Worm (Caenorhabditis elegans) whole organism, young adult: ENCODE results near the gene F45E12.5.

Source experiments
- B0019.2 ChIP-seq: fragments of 200-800 bp; sonication (Bioruptor generic); conservative IDR thresholded peaks from 2 replicates; pipeline ENCODE4 v1.3.6; 2022; ENCODE audit warnings: missing genetic modification reagents, missing genetic modification characterization, missing compliant biosample characterization
- B0035.1 ChIP-seq: sonication (generic microtip); optimal IDR thresholded peaks from 2 replicates; lab custom pipeline; 2016; ENCODE audit warnings: missing genetic modification characterization, mild to moderate bottlenecking, missing compliant biosample characterization, missing genotype, missing genetic modification reagents
- B0336.3 ChIP-seq: fragments of 200-800 bp; sonication (Bioruptor generic); IDR thresholded peaks from 2 replicates; pipeline ENCODE4 v1.3.6; 2022; ENCODE audit warnings: missing genetic modification characterization, missing compliant biosample characterization
- C17E4.6 ChIP-seq: fragments of 200-800 bp; sonication (Bioruptor generic); IDR thresholded peaks from 2 replicates; pipeline ENCODE4 v1.3.6; 2022; ENCODE audit warnings: missing genetic modification reagents, missing genetic modification characterization, missing compliant biosample characterization
- F22D6.2 ChIP-seq: sonication (generic microtip); optimal IDR thresholded peaks from 2 replicates; lab custom pipeline; 2016; ENCODE audit warnings: mild to moderate bottlenecking, missing genetic modification characterization, missing compliant biosample characterization
- F37B4.10 ChIP-seq: fragments of 200-800 bp; sonication (Bioruptor generic); IDR thresholded peaks from 2 replicates; pipeline ENCODE4 v1.3.6; 2022; ENCODE audit warnings: missing genetic modification characterization, missing compliant biosample characterization
- F39B2.1 ChIP-seq: fragments of 200-800 bp; sonication (Bioruptor generic); IDR thresholded peaks from 2 replicates; pipeline ENCODE4 v1.3.6; 2022; ENCODE audit warnings: missing genetic modification reagents, missing genetic modification characterization, missing compliant biosample characterization
- F55B11.4 ChIP-seq: sonication (generic microtip); optimal IDR thresholded peaks from 2 replicates; lab custom pipeline; 2016; ENCODE audit warnings: missing compliant biosample characterization, missing genetic modification characterization, borderline replicate concordance; ENCODE audit not compliant: insufficient read depth
- K12H6.12 ChIP-seq: fragments of 200-800 bp; sonication (Bioruptor generic); optimal IDR thresholded peaks from 2 replicates; lab custom pipeline; 2018; ENCODE audit warnings: mild to moderate bottlenecking, missing genetic modification characterization, missing compliant biosample characterization
- T26A5.8 ChIP-seq: sonication (generic microtip); optimal IDR thresholded peaks from 2 replicates; lab custom pipeline; 2016; ENCODE audit warnings: missing genetic modification characterization, missing compliant biosample characterization
- Y56A3A.18 ChIP-seq: fragments of 200-800 bp; sonication (Bioruptor generic); IDR thresholded peaks from 2 replicates; pipeline ENCODE4 v1.3.6; 2022; ENCODE audit warnings: missing genetic modification reagents, missing genetic modification characterization, missing compliant biosample characterization
- attf-5 ChIP-seq: fragments of 200-800 bp; sonication (Bioruptor generic); optimal IDR thresholded peaks from 2 replicates; lab custom pipeline; 2018; ENCODE audit warnings: mild to moderate bottlenecking, missing genetic modification characterization, missing compliant biosample characterization
- attf-6 ChIP-seq: fragments of 200-800 bp; sonication (Bioruptor generic); IDR thresholded peaks from 2 replicates; pipeline ENCODE4 v1.3.6; 2022; ENCODE audit warnings: missing genetic modification reagents, missing genetic modification characterization, missing compliant biosample characterization
- bed-1 ChIP-seq: fragments of 200-800 bp; sonication (Bioruptor generic); IDR thresholded peaks from 2 replicates; pipeline ENCODE4 v1.3.6; 2022; ENCODE audit warnings: missing genetic modification reagents, missing genetic modification characterization, missing compliant biosample characterization
- cebp-1 ChIP-seq, 2 experiments: fragments of 200-800 bp in 1 of 2; sonication (Bioruptor generic) in 1 of 2; sonication (generic microtip) in 1 of 2; IDR thresholded peaks in 1 of 2; optimal IDR thresholded peaks in 1 of 2; 2 replicates each; pipeline versions ENCODE4 v1.3.6 to Lab custom; 2017 to 2022; ENCODE audit warnings: missing compliant biosample characterization in 2 of 2, missing genetic modification characterization in 2 of 2, mild to moderate bottlenecking in 1 of 2, missing genetic modification reagents in 1 of 2, moderate library complexity in 1 of 2
- ceh-100 ChIP-seq: fragments of 200-800 bp; sonication (Bioruptor generic); IDR thresholded peaks from 2 replicates; pipeline ENCODE4 v1.3.6; 2022; ENCODE audit warnings: missing genetic modification reagents, missing genetic modification characterization, missing compliant biosample characterization
- ceh-27 ChIP-seq: fragments of 200-800 bp; sonication (Bioruptor generic); optimal IDR thresholded peaks from 2 replicates; lab custom pipeline; 2018; ENCODE audit warnings: mild to moderate bottlenecking, missing genetic modification characterization, moderate library complexity, missing compliant biosample characterization
- ceh-91 ChIP-seq: fragments of 200-800 bp; sonication (Bioruptor generic); IDR thresholded peaks from 2 replicates; pipeline ENCODE4 v1.3.6; 2022; ENCODE audit warnings: missing genetic modification reagents, missing genetic modification characterization, missing compliant biosample characterization
- efl-1 ChIP-seq: fragments of 150-350 bp; optimal IDR thresholded peaks from 2 replicates; lab custom pipeline; 2014; ENCODE audit warnings: missing biosample characterization, missing genetic modification reagents, missing genetic modification characterization
- ekl-4 ChIP-seq: fragments of 200-800 bp; sonication (Bioruptor generic); IDR thresholded peaks from 2 replicates; pipeline ENCODE4 v1.3.6; 2022; ENCODE audit warnings: missing genetic modification reagents, missing genetic modification characterization, missing compliant biosample characterization
- ets-4 ChIP-seq: fragments of 200-800 bp; sonication (Bioruptor generic); optimal IDR thresholded peaks from 2 replicates; lab custom pipeline; 2018; ENCODE audit warnings: mild to moderate bottlenecking, missing genetic modification characterization, missing compliant biosample characterization
- him-1 ChIP-seq: sonication (generic microtip); optimal IDR thresholded peaks from 2 replicates; lab custom pipeline; 2016; ENCODE audit warnings: missing genotype, missing genetic modification reagents, missing genetic modification characterization, missing compliant biosample characterization
- hlh-26 ChIP-seq: fragments of 200-800 bp; sonication (Bioruptor generic); conservative IDR thresholded peaks from 2 replicates; pipeline ENCODE4 v1.3.6; 2022; ENCODE audit warnings: missing genetic modification reagents, missing genetic modification characterization, missing compliant biosample characterization
- lag-1 ChIP-seq: fragments of 200-800 bp; sonication (Bioruptor generic); IDR thresholded peaks from 2 replicates; pipeline ENCODE4 v1.3.6; 2022; ENCODE audit warnings: missing genetic modification reagents, missing genetic modification characterization, missing compliant biosample characterization
- lin-26 ChIP-seq: fragments of 200-800 bp; sonication (Bioruptor generic); IDR thresholded peaks from 2 replicates; pipeline ENCODE4 v1.3.6; 2022; ENCODE audit warnings: missing genetic modification reagents, missing genetic modification characterization, missing compliant biosample characterization
- lin-40 ChIP-seq: sonication (generic microtip); optimal IDR thresholded peaks from 2 replicates; lab custom pipeline; 2016; ENCODE audit warnings: missing genetic modification characterization, mild to moderate bottlenecking, missing compliant biosample characterization, missing genotype, missing genetic modification reagents
- lir-1 ChIP-seq: fragments of 200-800 bp; sonication (Bioruptor generic); conservative IDR thresholded peaks from 2 replicates; pipeline ENCODE4 v1.3.6; 2022; ENCODE audit warnings: missing genetic modification reagents, missing genetic modification characterization, missing compliant biosample characterization
- lsl-1 ChIP-seq: fragments of 200-800 bp; sonication (Bioruptor generic); optimal IDR thresholded peaks from 2 replicates; lab custom pipeline; 2018; ENCODE audit warnings: mild to moderate bottlenecking, missing genetic modification characterization, moderate library complexity, missing compliant biosample characterization
- madf-6 ChIP-seq: fragments of 200-800 bp; sonication (Bioruptor generic); IDR thresholded peaks from 2 replicates; pipeline ENCODE4 v1.3.6; 2022; ENCODE audit warnings: missing genetic modification reagents, missing genetic modification characterization, missing compliant biosample characterization
- madf-8 ChIP-seq: fragments of 200-800 bp; sonication (Bioruptor generic); conservative IDR thresholded peaks from 2 replicates; pipeline ENCODE4 v1.3.6; 2022; ENCODE audit warnings: missing genetic modification reagents, missing genetic modification characterization, missing compliant biosample characterization
- mxl-1 ChIP-seq: sonication (generic microtip); optimal IDR thresholded peaks from 2 replicates; lab custom pipeline; 2016; ENCODE audit warnings: missing genetic modification characterization, missing compliant biosample characterization
- nfyb-1 ChIP-seq: fragments of 200-800 bp; sonication (Bioruptor generic); IDR thresholded peaks from 2 replicates; pipeline ENCODE4 v1.3.6; 2022; ENCODE audit warnings: missing genetic modification reagents, missing genetic modification characterization, missing compliant biosample characterization
- pbrm-1 ChIP-seq: fragments of 200-800 bp; sonication (Bioruptor generic); IDR thresholded peaks from 2 replicates; pipeline ENCODE4 v1.3.6; 2022; ENCODE audit warnings: missing genetic modification reagents, missing genetic modification characterization, missing compliant biosample characterization
- rcor-1 ChIP-seq: fragments of 200-800 bp; sonication (Bioruptor generic); IDR thresholded peaks from 2 replicates; pipeline ENCODE4 v1.3.6; 2022; ENCODE audit warnings: missing genetic modification reagents, missing genetic modification characterization, missing compliant biosample characterization
- rec-8 ChIP-seq, 2 experiments: sonication (generic microtip); optimal IDR thresholded peaks; 2 replicates each; lab custom pipeline; 2016; ENCODE audit warnings: mild to moderate bottlenecking in 2 of 2, missing genetic modification characterization in 2 of 2, missing genetic modification reagents in 2 of 2, missing genotype in 2 of 2, missing biosample characterization in 1 of 2, missing compliant biosample characterization in 1 of 2, moderate library complexity in 1 of 2
- sdz-38 ChIP-seq: sonication (generic microtip); optimal IDR thresholded peaks from 2 replicates; lab custom pipeline; 2016; ENCODE audit warnings: missing genotype, missing genetic modification characterization, missing compliant biosample characterization
- sea-2 ChIP-seq: fragments of 200-800 bp; sonication (Bioruptor generic); IDR thresholded peaks from 2 replicates; pipeline ENCODE4 v1.3.6; 2022; ENCODE audit warnings: missing genetic modification characterization, missing compliant biosample characterization
- snpc-1.1 ChIP-seq: sonication (generic microtip); optimal IDR thresholded peaks from 2 replicates; lab custom pipeline; 2017; ENCODE audit warnings: missing genetic modification characterization, mild to moderate bottlenecking, missing compliant biosample characterization, antibody characterized with exemption, moderate library complexity, missing genotype, missing genetic modification reagents; ENCODE audit not compliant: insufficient read depth
- snpc-1.3 ChIP-seq: sonication (generic microtip); optimal IDR thresholded peaks from 2 replicates; lab custom pipeline; 2017; ENCODE audit warnings: missing genetic modification characterization, mild to moderate bottlenecking, missing compliant biosample characterization, antibody characterized with exemption, moderate library complexity, missing genotype, missing genetic modification reagents; ENCODE audit not compliant: insufficient read depth
- tbp1 ChIP-seq: fragments of 200-800 bp; sonication (Bioruptor generic); optimal IDR thresholded peaks from 2 replicates; lab custom pipeline; 2018; ENCODE audit warnings: mild to moderate bottlenecking, missing genetic modification characterization, missing compliant biosample characterization
- tbx-9 ChIP-seq: sonication (generic microtip); optimal IDR thresholded peaks from 2 replicates; lab custom pipeline; 2016; ENCODE audit warnings: borderline replicate concordance, missing genetic modification characterization, inconsistent platforms, missing compliant biosample characterization
- tlf-1 ChIP-seq: fragments of 200-800 bp; sonication (Bioruptor generic); optimal IDR thresholded peaks from 2 replicates; lab custom pipeline; 2018; ENCODE audit warnings: mild to moderate bottlenecking, missing genetic modification characterization, missing compliant biosample characterization
- unc-130 ChIP-seq: sonication (generic microtip); optimal IDR thresholded peaks from 2 replicates; lab custom pipeline; 2016; ENCODE audit warnings: missing genetic modification reagents, missing genetic modification characterization, missing compliant biosample characterization
- zim-3 ChIP-seq: sonication (generic microtip); optimal IDR thresholded peaks from 2 replicates; lab custom pipeline; 2017; ENCODE audit warnings: mild to moderate bottlenecking, missing genetic modification characterization, moderate library complexity, missing compliant biosample characterization
- ztf-26 ChIP-seq: sonication (generic microtip); optimal IDR thresholded peaks from 2 replicates; lab custom pipeline; 2017; ENCODE audit warnings: missing genetic modification characterization, missing compliant biosample characterization

Gene F45E12.5

ce11 chrII:7356773-7357172, 46.9 kb upstream of the F45E12.5 start (continued):
- TF ChIP-seq mxl-1 (tag; lab: Kevin White, UChicago) (no peak), madf-6 (GFP tag; lab: Robert Waterston, UW) (peak; percentile 93), snpc-1.3 (tag; lab: Kevin White, UChicago) (no peak), pbrm-1 (GFP tag; lab: Robert Waterston, UW) (no peak), hlh-26 (no peak), snpc-1.1 (no peak), lsl-1 (GFP tag; lab: Kevin White, UChicago) (peak; percentile 12), ztf-26 (tag; lab: Kevin White, UChicago) (no peak), ceh-100 (GFP tag; lab: Robert Waterston, UW) (no peak), madf-8 (GFP tag; lab: Robert Waterston, UW) (peak; percentile 83), sdz-38 (tag; lab: Kevin White, UChicago) (no peak), him-1 (tag; lab: Kevin White, UChicago) (peak; percentile 42), lir-1 (GFP tag; lab: Robert Waterston, UW) (no peak), rcor-1 (peak; percentile 57), ekl-4 (GFP tag; lab: Robert Waterston, UW) (no peak), lag-1 (GFP tag; lab: Robert Waterston, UW) (no peak), C17E4.6 (GFP tag; lab: Robert Waterston, UW) (no peak), ets-4 (GFP tag; lab: Kevin White, UChicago) (no peak), K12H6.12 (tag; lab: Kevin White, UChicago) (no peak), efl-1 (GFP tag; lab: Kevin White, UChicago) (peak; percentile 17), tbx-9 (no peak), B0336.3 (GFP tag; lab: Robert Waterston, UW) (no peak), ceh-27 (GFP tag; lab: Kevin White, UChicago) (no peak)

- TF ChIP-seq attf-6 (GFP tag; lab: Robert Waterston, UW) (no peak), cebp-1 (GFP tag; IDR thresholded peaks at IDR 0.05; lab: Robert Waterston, UW) (no peak), cebp-1 (tag; optimal IDR thresholded peaks at IDR 0.05; lab: Kevin White, UChicago) (peak; percentile 87)
These were observed 46.4 kb upstream of the F45E12.5 start, which contains the start of gene haf-2 for ce11 chrII:7356326-7356725. TSS of gene haf-2 (minus strand) at chrII:7356426.

ce11 chrII:7353027-7353426, 43.1 kb upstream of the F45E12.5 start:
- TF ChIP-seq B0035.1 (tag; lab: Kevin White, UChicago) (no peak), rec-8 (tag; optimal IDR thresholded peaks at IDR 0.05; lab: Kevin White, UChicago) (no peak), F37B4.10 (GFP tag; lab: Robert Waterston, UW) (no peak), tbx-9 (no peak), Y56A3A.18 (GFP tag; lab: Robert Waterston, UW) (no peak), bed-1 (GFP tag; lab: Robert Waterston, UW) (no peak), ceh-91 (GFP tag; lab: Robert Waterston, UW) (peak; percentile 58), nfyb-1 (GFP tag; lab: Robert Waterston, UW) (no peak), lin-26 (GFP tag; lab: Robert Waterston, UW) (no peak), C17E4.6 (GFP tag; lab: Robert Waterston, UW) (no peak), F39B2.1 (GFP tag; lab: Robert Waterston, UW) (no peak), tlf-1 (GFP tag; lab: Kevin White, UChicago) (no peak), zim-3 (no peak), lsl-1 (GFP tag; lab: Kevin White, UChicago) (peak; percentile 65), him-1 (tag; lab: Kevin White, UChicago) (no peak), attf-5 (GFP tag; lab: Kevin White, UChicago) (no peak), F55B11.4 (tag; lab: Kevin White, UChicago) (no peak), T26A5.8 (tag; lab: Kevin White, UChicago) (no peak), B0019.2 (GFP tag; lab: Robert Waterston, UW) (no peak), sea-2 (GFP tag; lab: Robert Waterston, UW) (no peak), lin-40 (tag; lab: Kevin White, UChicago) (no peak), tbp1 (no peak), F22D6.2 (tag; lab: Kevin White, UChicago) (no peak), unc-130 (peak; percentile 42), K12H6.12 (tag; lab: Kevin White, UChicago) (no peak)
